Fruit fly (Drosophila melanogaster) Kc167 (cell line): ENCODE measurements around the gene Mnt.

ENCODE experiments used
- Myc ChIP-seq: fragments of >200 bp; optimal IDR thresholded peaks from 2 replicates; lab custom pipeline; 2017; ENCODE audit warnings: missing external identifiers
- Sin3A ChIP-seq: fragments of >200 bp; optimal IDR thresholded peaks from 2 replicates; lab custom pipeline; 2018; ENCODE audit warnings: missing external identifiers
- h ChIP-seq: fragments of >200 bp; optimal IDR thresholded peaks from 3 replicates; lab custom pipeline; 2018; ENCODE audit warnings: missing external identifiers
- insv ChIP-seq: fragments of >200 bp; optimal IDR thresholded peaks from 3 replicates; lab custom pipeline; 2018; ENCODE audit warnings: missing external identifiers
- psq ChIP-seq: fragments of >200 bp; optimal IDR thresholded peaks from 2 replicates; lab custom pipeline; 2017; ENCODE audit warnings: missing external identifiers

- TF ChIP-seq insv (lab: Kevin White, UChicago), result no peak
- TF ChIP-seq Sin3A, result no peak
- TF ChIP-seq psq (lab: Kevin White, UChicago), result no peak
- TF ChIP-seq h (lab: Kevin White, UChicago), result no peak
- TF ChIP-seq Myc (lab: Kevin White, UChicago), result no peak
Observed at dm6 chrX:3742723-3743004, 71.1 kb downstream of the Mnt start.
